Fruit fly (Drosophila melanogaster) whole organism, adult: Measurements from ENCODE around the gene swm.

Experiments
- CG11617 ChIP-seq: fragments of 200-800 bp; sonication (Bioruptor generic); optimal IDR thresholded peaks from 2 replicates; lab custom pipeline; 2017; ENCODE audit warnings: mild to moderate bottlenecking, missing biosample characterization, missing genetic modification reagents, missing genetic modification characterization
- CG12768 ChIP-seq: fragments of 200-800 bp; sonication (Bioruptor generic); optimal IDR thresholded peaks from 2 replicates; lab custom pipeline; 2017; ENCODE audit warnings: missing biosample characterization, missing genetic modification characterization, mild to moderate bottlenecking, moderate library complexity, missing genetic modification reagents
- CG14711 ChIP-seq: fragments of 200-800 bp; sonication (Bioruptor generic); optimal IDR thresholded peaks from 2 replicates; lab custom pipeline; 2018; ENCODE audit warnings: missing biosample characterization, mild to moderate bottlenecking, missing genetic modification characterization, moderate library complexity
- CG1620 ChIP-seq: fragments of 200-800 bp; sonication (Bioruptor generic); optimal IDR thresholded peaks from 2 replicates; lab custom pipeline; 2016; ENCODE audit warnings: missing biosample characterization, missing genetic modification characterization
- CG33017 ChIP-seq: fragments of 200-800 bp; sonication (Bioruptor generic); optimal IDR thresholded peaks from 2 replicates; lab custom pipeline; 2018; ENCODE audit warnings: missing biosample characterization, mild to moderate bottlenecking, missing genetic modification characterization, moderate library complexity
- CG5204 ChIP-seq: fragments of 200-800 bp; sonication (Bioruptor generic); optimal IDR thresholded peaks from 2 replicates; lab custom pipeline; 2016; ENCODE audit warnings: missing biosample characterization, missing genetic modification characterization
- CG7045 ChIP-seq: fragments of 200-800 bp; sonication (Bioruptor generic); optimal IDR thresholded peaks from 2 replicates; lab custom pipeline; 2017; ENCODE audit warnings: missing biosample characterization, mild to moderate bottlenecking, missing genetic modification characterization
- CG7101 ChIP-seq: fragments of 200-800 bp; sonication (Bioruptor generic); optimal IDR thresholded peaks from 2 replicates; lab custom pipeline; 2018; ENCODE audit warnings: missing biosample characterization, mild to moderate bottlenecking, missing genetic modification characterization, moderate library complexity
- Clk ChIP-seq: fragments of 200-800 bp; sonication (Bioruptor generic); optimal IDR thresholded peaks from 2 replicates; lab custom pipeline; 2017; ENCODE audit warnings: missing biosample characterization, missing genetic modification characterization
- Crg-1 ChIP-seq: fragments of 200-800 bp; sonication (Bioruptor generic); optimal IDR thresholded peaks from 2 replicates; lab custom pipeline; 2016; ENCODE audit warnings: missing biosample characterization, missing genetic modification characterization
- Hr96 ChIP-seq: fragments of 200-800 bp; sonication (Bioruptor generic); optimal IDR thresholded peaks from 2 replicates; lab custom pipeline; 2016; ENCODE audit warnings: missing biosample characterization, missing genetic modification characterization
- Mnt ChIP-seq: fragments of 200-800 bp; sonication (Bioruptor generic); optimal IDR thresholded peaks from 2 replicates; lab custom pipeline; 2016; ENCODE audit warnings: missing biosample characterization, mild to moderate bottlenecking, missing genetic modification characterization
- bab1 ChIP-seq: fragments of 200-800 bp; sonication (Bioruptor generic); optimal IDR thresholded peaks from 3 replicates; lab custom pipeline; 2019; ENCODE audit warnings: missing biosample characterization, mild to moderate bottlenecking, missing genetic modification characterization, moderate library complexity
- cic ChIP-seq: fragments of 200-800 bp; sonication (Bioruptor generic); optimal IDR thresholded peaks from 2 replicates; lab custom pipeline; 2017; ENCODE audit warnings: missing biosample characterization, mild to moderate bottlenecking, missing genetic modification characterization, moderate library complexity
- cnc ChIP-seq, 2 experiments: fragments of >200 bp; optimal IDR thresholded peaks; 2 replicates each; lab custom pipeline; 2017
- kay ChIP-seq: fragments of 200-800 bp; sonication (Bioruptor generic); peaks from one replicate; lab custom pipeline; 2016; ENCODE audit warnings: missing biosample characterization, missing genetic modification characterization, borderline replicate concordance
- ovo ChIP-seq: fragments of 200-800 bp; sonication (Bioruptor generic); optimal IDR thresholded peaks from 2 replicates; lab custom pipeline; 2016; ENCODE audit warnings: missing biosample characterization, missing genetic modification characterization
- pad ChIP-seq: fragments of 200-800 bp; sonication (Bioruptor generic); optimal IDR thresholded peaks from 3 replicates; lab custom pipeline; 2017; ENCODE audit warnings: missing biosample characterization, missing genetic modification characterization, mild to moderate bottlenecking, moderate library complexity, missing genetic modification reagents
- tj ChIP-seq: fragments of 200-800 bp; sonication (Bioruptor generic); optimal IDR thresholded peaks from 3 replicates; lab custom pipeline; 2017; ENCODE audit warnings: missing biosample characterization, mild to moderate bottlenecking, missing genetic modification characterization, moderate library complexity
- toe ChIP-seq: fragments of 200-800 bp; sonication (Bioruptor generic); optimal IDR thresholded peaks from 2 replicates; lab custom pipeline; 2016; ENCODE audit warnings: missing biosample characterization, missing genetic modification characterization

The swm gene

dm6 chr2L:19497983-19498382 is 4.9 kb downstream of the swm start, which contains the start of gene Top3alpha:
Top3alpha (plus strand) TSS chr2L:19498168.
- TF ChIP-seq bab1 (GFP tag; lab: Kevin White, UChicago) (peak; percentile 29), toe (GFP tag; lab: Kevin White, UChicago) (no peak), cnc (optimal IDR thresholded peaks at IDR 0.05; lab: Kevin White, UChicago) (no peak), Hr96 (no peak), tj (GFP tag; lab: Kevin White, UChicago) (no peak), CG7101 (tag; lab: Kevin White, UChicago) (no peak), CG1620 (GFP tag; lab: Kevin White, UChicago) (no peak)

dm6 chr2L:19506323-19506722 is 13.3 kb downstream of the swm start:
- TF ChIP-seq Mnt (GFP tag; lab: Kevin White, UChicago) (no peak), CG33017 (tag; lab: Kevin White, UChicago) (no peak), CG7045 (GFP tag; lab: Kevin White, UChicago) (no peak), tj (GFP tag; lab: Kevin White, UChicago) (no peak), CG14711 (no peak), CG1620 (GFP tag; lab: Kevin White, UChicago) (no peak), bab1 (GFP tag; lab: Kevin White, UChicago) (no peak), CG5204 (GFP tag; lab: Kevin White, UChicago) (no peak), CG12768 (GFP tag; lab: Kevin White, UChicago) (no peak), Hr96 (no peak), kay (GFP tag; lab: Kevin White, UChicago) (no peak), CG7101 (tag; lab: Kevin White, UChicago) (no peak), toe (GFP tag; lab: Kevin White, UChicago) (no peak), Crg-1 (GFP tag; lab: Kevin White, UChicago) (no peak)

dm6 chr2L:19508361-19508918 is 15.4 kb downstream of the swm start, which contains the start of gene cyst:
cyst (minus strand) TSS chr2L:19508764.
- peak; percentile 74 for TF ChIP-seq Crg-1 (GFP tag; lab: Kevin White, UChicago)
- TF ChIP-seq Clk (GFP tag; lab: Kevin White, UChicago): no peak
- peak; percentile 10 for TF ChIP-seq CG11617 (GFP tag; lab: Kevin White, UChicago)
- TF ChIP-seq cnc (optimal IDR thresholded peaks at IDR 0.05; lab: Kevin White, UChicago): no peak
- peak; percentile 53 for TF ChIP-seq CG7101 (tag; lab: Kevin White, UChicago)
- TF ChIP-seq cic (GFP tag; lab: Kevin White, UChicago): peak; percentile 37
- peak; percentile 3 for TF ChIP-seq CG33017 (tag; lab: Kevin White, UChicago)
- peak; percentile 44 for TF ChIP-seq bab1 (GFP tag; lab: Kevin White, UChicago)
- peak; percentile 42 for TF ChIP-seq toe (GFP tag; lab: Kevin White, UChicago)
- peak; percentile 75 for TF ChIP-seq CG1620 (GFP tag; lab: Kevin White, UChicago)
- TF ChIP-seq pad (GFP tag; lab: Kevin White, UChicago): peak; percentile 70
- peak; percentile 60 for TF ChIP-seq Mnt (GFP tag; lab: Kevin White, UChicago)
- peak; percentile 61 for TF ChIP-seq Hr96
- TF ChIP-seq CG14711: peak; percentile 13
- TF ChIP-seq CG12768 (GFP tag; lab: Kevin White, UChicago): no peak
- peak; percentile 29 for TF ChIP-seq CG5204 (GFP tag; lab: Kevin White, UChicago)
- TF ChIP-seq CG7045 (GFP tag; lab: Kevin White, UChicago): peak; percentile 6
- TF ChIP-seq tj (GFP tag; lab: Kevin White, UChicago): peak; percentile 52
- no peak for TF ChIP-seq kay (GFP tag; lab: Kevin White, UChicago)
- peak; percentile 45 for TF ChIP-seq ovo (GFP tag; lab: Kevin White, UChicago)

- no peak for TF ChIP-seq bab1 (GFP tag; lab: Kevin White, UChicago)
- no peak for TF ChIP-seq pad (GFP tag; lab: Kevin White, UChicago)
- no peak for TF ChIP-seq CG7045 (GFP tag; lab: Kevin White, UChicago)
- TF ChIP-seq Crg-1 (GFP tag; lab: Kevin White, UChicago): no peak
- TF ChIP-seq Hr96: no peak
- TF ChIP-seq kay (GFP tag; lab: Kevin White, UChicago): no peak
- TF ChIP-seq ovo (GFP tag; lab: Kevin White, UChicago): no peak
These were observed 19.1 kb downstream of the swm start for dm6 chr2L:19512184-19512583.

dm6 chr2L:19516062-19516461 is 23.0 kb downstream of the swm start:
- TF ChIP-seq toe (GFP tag; lab: Kevin White, UChicago): no peak
- TF ChIP-seq Crg-1 (GFP tag; lab: Kevin White, UChicago): no peak
- no peak for TF ChIP-seq CG1620 (GFP tag; lab: Kevin White, UChicago)
- TF ChIP-seq ovo (GFP tag; lab: Kevin White, UChicago): no peak
- TF ChIP-seq CG12768 (GFP tag; lab: Kevin White, UChicago): no peak

dm6 chr2L:19517154-19517814 is 24.2 kb downstream of the swm start, which contains the start of gene Hasp:
Hasp (minus strand) TSS chr2L:19517204.
- peak; percentile 25 for TF ChIP-seq CG5204 (GFP tag; lab: Kevin White, UChicago)
- TF ChIP-seq CG1620 (GFP tag; lab: Kevin White, UChicago): no peak
- no peak for TF ChIP-seq toe (GFP tag; lab: Kevin White, UChicago)
- TF ChIP-seq cic (GFP tag; lab: Kevin White, UChicago): no peak
- peak; percentile 25 for TF ChIP-seq CG7045 (GFP tag; lab: Kevin White, UChicago)
- no peak for TF ChIP-seq CG7101 (tag; lab: Kevin White, UChicago)
- peak; percentile 8 for TF ChIP-seq CG14711
- TF ChIP-seq tj (GFP tag; lab: Kevin White, UChicago): no peak
